Worm (Caenorhabditis elegans): ENCODE results near the gene zipt-2.3.

Gene zipt-2.3

ce11 chrII:13717393-13718367 lies 2.0 kb upstream of the zipt-2.3 start (continued):
- no peak for TF ChIP-seq sptf-2 (GFP tag; optimal IDR thresholded peaks at IDR 0.05)
- no peak for TF ChIP-seq Y67H2A.10 (GFP tag; conservative IDR thresholded peaks at IDR 0.05)
- TF ChIP-seq D2030.7 (GFP tag; IDR thresholded peaks at IDR 0.05): peak; percentile 74
- TF ChIP-seq repo-1 (tag; optimal IDR thresholded peaks at IDR 0.05): no peak
- no peak for TF ChIP-seq nhr-90 (tag; optimal IDR thresholded peaks at IDR 0.05)
- TF ChIP-seq ZK185.1 (tag; optimal IDR thresholded peaks at IDR 0.05; ENCODE audit: poor library complexity, severe bottlenecking): no peak
- TF ChIP-seq pha-4 (tag; optimal IDR thresholded peaks at IDR 0.05): no peak
- TF ChIP-seq efl-1 (GFP tag; optimal IDR thresholded peaks at IDR 0.05): peak; percentile 50
- TF ChIP-seq mel-28 (tag; optimal IDR thresholded peaks at IDR 0.05; ENCODE audit: borderline replicate concordance): no peak
- TF ChIP-seq let-607 (tag; optimal IDR thresholded peaks at IDR 0.05): no peak
- no peak for TF ChIP-seq lin-40 (tag; optimal IDR thresholded peaks at IDR 0.05)
- no peak for TF ChIP-seq him-1 (tag; optimal IDR thresholded peaks at IDR 0.05)
- TF ChIP-seq nfyb-1 (GFP tag; IDR thresholded peaks at IDR 0.05): no peak
- TF ChIP-seq bed-1 (GFP tag; IDR thresholded peaks at IDR 0.05): no peak
- no peak for TF ChIP-seq unc-130 (GFP tag; optimal IDR thresholded peaks at IDR 0.05)
- no peak for TF ChIP-seq B0261.1 (tag; optimal IDR thresholded peaks at IDR 0.05)
- no peak for TF ChIP-seq lsy-27 (tag; optimal IDR thresholded peaks at IDR 0.05; ENCODE audit: borderline replicate concordance, insufficient read depth)
- TF ChIP-seq Y53G8AR.9 (GFP tag; conservative IDR thresholded peaks at IDR 0.05): no peak
- no peak for TF ChIP-seq K12H6.12 (tag; optimal IDR thresholded peaks at IDR 0.05)
- peak; percentile 30; the same call in 1 of the 2 replicates for TF ChIP-seq zfh-2 (GFP tag; conservative IDR thresholded peaks at IDR 0.05)
- peak; percentile 63 for TF ChIP-seq snpc-4 (GFP tag; optimal IDR thresholded peaks at IDR 0.05)
- TF ChIP-seq snpc-4 (tag; optimal IDR thresholded peaks at IDR 0.05): peak in 3 of 4 experiments; percentile 76 to 95 (median 89)
- TF ChIP-seq pbrm-1 (GFP tag; IDR thresholded peaks at IDR 0.05): 0 out of 2 replicates have a peak, but pooled peaks have one; percentile 48
- TF ChIP-seq ceh-91 (GFP tag; IDR thresholded peaks at IDR 0.05): no peak
- TF ChIP-seq fkh-3 (tag; optimal IDR thresholded peaks at IDR 0.05): no peak
- TF ChIP-seq unc-62 (GFP tag; optimal IDR thresholded peaks at IDR 0.05): no peak
- no peak for TF ChIP-seq F39B2.1 (GFP tag; IDR thresholded peaks at IDR 0.05)
- TF ChIP-seq ceh-79 (tag; optimal IDR thresholded peaks at IDR 0.05): no peak
- TF ChIP-seq tbx-9 (tag; optimal IDR thresholded peaks at IDR 0.05; ENCODE audit: borderline replicate concordance): no peak
- no peak for TF ChIP-seq ceh-27 (GFP tag; optimal IDR thresholded peaks at IDR 0.05)
- TF ChIP-seq ztf-3 (GFP tag; optimal IDR thresholded peaks at IDR 0.05): no peak
- peak; percentile 86 for TF ChIP-seq attf-6 (GFP tag; IDR thresholded peaks at IDR 0.05)
- no peak for TF ChIP-seq lir-1 (GFP tag; conservative IDR thresholded peaks at IDR 0.05)
- TF ChIP-seq dpl-1 (GFP tag; optimal IDR thresholded peaks at IDR 0.05): no peak
- TF ChIP-seq rcor-1 (GFP tag; IDR thresholded peaks at IDR 0.05): no peak; the same call in 1 of the 2 replicates
- TF ChIP-seq nhr-179 (tag; optimal IDR thresholded peaks at IDR 0.05): no peak
- TF ChIP-seq rpc-1 (optimal IDR thresholded peaks at IDR 0.05): no peak
- TF ChIP-seq rpc-1 (tag; optimal IDR thresholded peaks at IDR 0.05): no peak
- TF ChIP-seq F57A8.1 (GFP tag; optimal IDR thresholded peaks at IDR 0.05): no peak
- no peak for TF ChIP-seq Y79H2A.3 (GFP tag; conservative IDR thresholded peaks at IDR 0.05)
- TF ChIP-seq nfya-2 (GFP tag; IDR thresholded peaks at IDR 0.05): no peak
- peak; percentile 80 for TF ChIP-seq aptf-2 (GFP tag; conservative IDR thresholded peaks at IDR 0.05)
- no peak for TF ChIP-seq mxl-1 (tag; optimal IDR thresholded peaks at IDR 0.05)
- TF ChIP-seq F52B5.7 (tag; optimal IDR thresholded peaks at IDR 0.05): no peak
- no peak for TF ChIP-seq nhr-80 (tag; optimal IDR thresholded peaks at IDR 0.05)
- 0 out of 2 replicates have a peak, but pooled peaks have one; percentile 56 for TF ChIP-seq ekl-4 (GFP tag; IDR thresholded peaks at IDR 0.05)
- TF ChIP-seq madf-3 (GFP tag; IDR thresholded peaks at IDR 0.05): 0 out of 2 replicates have a peak, but pooled peaks have one; percentile 22
